Worm (Caenorhabditis elegans) whole organism, mixed stage, embryonic: ENCODE data around the gene puf-8.

Source experiments
- M03D4.4 ChIP-seq: sonication (generic microtip); optimal IDR thresholded peaks from 2 replicates; lab custom pipeline; 2017; ENCODE audit warnings: mild to moderate bottlenecking, missing genetic modification characterization, missing compliant biosample characterization
- bed-3 ChIP-seq: fragments of 200-800 bp; sonication (Bioruptor generic); optimal IDR thresholded peaks from 3 replicates; lab custom pipeline; 2018; ENCODE audit warnings: mild to moderate bottlenecking, missing genetic modification characterization, moderate library complexity, missing compliant biosample characterization
- blmp-1 ChIP-seq: fragments of 150-350 bp; optimal IDR thresholded peaks from 2 replicates; lab custom pipeline; 2014; ENCODE audit warnings: missing biosample characterization, missing genetic modification characterization
- ceh-39 ChIP-seq: fragments of 150-350 bp; optimal IDR thresholded peaks from 2 replicates; lab custom pipeline; 2014; ENCODE audit warnings: missing biosample characterization, missing genetic modification characterization
- ceh-43 ChIP-seq: fragments of 200-800 bp; sonication (Bioruptor generic); optimal IDR thresholded peaks from 2 replicates; lab custom pipeline; 2018; ENCODE audit warnings: mild to moderate bottlenecking, missing genetic modification characterization, moderate library complexity, missing compliant biosample characterization
- ceh-83 ChIP-seq: fragments of 200-800 bp; sonication (Bioruptor generic); optimal IDR thresholded peaks from 2 replicates; lab custom pipeline; 2018; ENCODE audit warnings: mild to moderate bottlenecking, missing genetic modification characterization, missing compliant biosample characterization
- ces-1 ChIP-seq: fragments of 150-350 bp; optimal IDR thresholded peaks from 2 replicates; lab custom pipeline; 2014; ENCODE audit warnings: missing biosample characterization, missing genetic modification reagents, missing genetic modification characterization
- cnd-1 ChIP-seq: fragments of 200-800 bp; sonication (Bioruptor generic); optimal IDR thresholded peaks from 2 replicates; lab custom pipeline; 2018; ENCODE audit warnings: mild to moderate bottlenecking, missing genetic modification characterization, missing compliant biosample characterization
- drap-1 ChIP-seq: fragments of 200-800 bp; sonication (Bioruptor generic); optimal IDR thresholded peaks from 3 replicates; lab custom pipeline; 2018; ENCODE audit warnings: mild to moderate bottlenecking, missing genetic modification characterization, missing compliant biosample characterization
- elt-1 ChIP-seq: sonication (generic microtip); optimal IDR thresholded peaks from 2 replicates; lab custom pipeline; 2017; ENCODE audit warnings: missing genetic modification characterization, mild to moderate bottlenecking, missing compliant biosample characterization, antibody characterized with exemption, moderate library complexity, borderline replicate concordance; ENCODE audit not compliant: insufficient read depth
- elt-3 ChIP-seq: fragments of 150-350 bp; optimal IDR thresholded peaks from 2 replicates; lab custom pipeline; 2014; ENCODE audit warnings: missing biosample characterization, missing genetic modification characterization
- flh-1 ChIP-seq: fragments of 200-800 bp; sonication (Bioruptor generic); optimal IDR thresholded peaks from 2 replicates; lab custom pipeline; 2018; ENCODE audit warnings: mild to moderate bottlenecking, missing genetic modification characterization, moderate library complexity, missing compliant biosample characterization
- ham-2 ChIP-seq: fragments of 200-800 bp; sonication (Bioruptor generic); optimal IDR thresholded peaks from 2 replicates; lab custom pipeline; 2018; ENCODE audit warnings: mild to moderate bottlenecking, missing genetic modification characterization, missing compliant biosample characterization
- hlh-1 ChIP-seq: fragments of 150-350 bp; optimal IDR thresholded peaks from 2 replicates; lab custom pipeline; 2014; ENCODE audit warnings: missing biosample characterization, missing genetic modification reagents, missing genetic modification characterization
- lin-13 ChIP-seq: fragments of 150-350 bp; optimal IDR thresholded peaks from 2 replicates; lab custom pipeline; 2014; ENCODE audit warnings: missing biosample characterization, missing genetic modification characterization
- lin-32 ChIP-seq: fragments of 200-800 bp; sonication (Bioruptor generic); optimal IDR thresholded peaks from 2 replicates; lab custom pipeline; 2018; ENCODE audit warnings: mild to moderate bottlenecking, missing genetic modification characterization, missing compliant biosample characterization
- lsy-2 ChIP-seq: fragments of 150-350 bp; optimal IDR thresholded peaks from 2 replicates; lab custom pipeline; 2014; ENCODE audit warnings: missing biosample characterization, missing genetic modification characterization
- nhr-12 ChIP-seq: fragments of 150-350 bp; optimal IDR thresholded peaks from 2 replicates; lab custom pipeline; 2014; ENCODE audit warnings: missing biosample characterization, missing genetic modification characterization
- nhr-2 ChIP-seq: fragments of 150-350 bp; optimal IDR thresholded peaks from 2 replicates; lab custom pipeline; 2014; ENCODE audit warnings: missing biosample characterization, missing genetic modification characterization
- pha-4 ChIP-seq: fragments of 150-350 bp; optimal IDR thresholded peaks from 2 replicates; lab custom pipeline; 2018; ENCODE audit warnings: missing biosample characterization, missing genetic modification reagents, missing genetic modification characterization
- sem-2 ChIP-seq: fragments of 200-800 bp; sonication (Bioruptor generic); optimal IDR thresholded peaks from 2 replicates; lab custom pipeline; 2018; ENCODE audit warnings: mild to moderate bottlenecking, missing genetic modification characterization, missing compliant biosample characterization
- snpc-4 ChIP-seq: fragments of 150-350 bp; optimal IDR thresholded peaks from 2 replicates; lab custom pipeline; 2014; ENCODE audit warnings: missing biosample characterization, missing genetic modification characterization
- tbx-8 ChIP-seq: fragments of 200-800 bp; sonication (Bioruptor generic); optimal IDR thresholded peaks from 2 replicates; lab custom pipeline; 2018; ENCODE audit warnings: mild to moderate bottlenecking, missing genetic modification characterization, moderate library complexity, missing compliant biosample characterization
- unc-120 ChIP-seq: sonication (generic microtip); optimal IDR thresholded peaks from 2 replicates; lab custom pipeline; 2017; ENCODE audit warnings: missing genetic modification characterization, missing compliant biosample characterization; ENCODE audit not compliant: poor library complexity, severe bottlenecking
- unc-39 ChIP-seq: fragments of 150-350 bp; optimal IDR thresholded peaks from 2 replicates; lab custom pipeline; 2014; ENCODE audit warnings: missing biosample characterization, missing genetic modification characterization
- unc-62 ChIP-seq: fragments of 150-350 bp; optimal IDR thresholded peaks from 2 replicates; lab custom pipeline; 2014; ENCODE audit warnings: missing biosample characterization, missing genetic modification reagents, missing genetic modification characterization
- zip-8 ChIP-seq: fragments of 150-350 bp; optimal IDR thresholded peaks from 2 replicates; lab custom pipeline; 2014; ENCODE audit warnings: missing biosample characterization, missing genetic modification characterization
- ztf-11 ChIP-seq: fragments of 150-350 bp; optimal IDR thresholded peaks from 2 replicates; lab custom pipeline; 2014; ENCODE audit warnings: missing biosample characterization, missing genetic modification characterization

puf-8 gene

ce11 chrII:7287709-7288108 lies 10.3 kb downstream of the puf-8 start:
- no peak for TF ChIP-seq bed-3 (GFP tag; lab: Kevin White, UChicago)
- TF ChIP-seq elt-3 (tag; lab: Kevin White, UChicago): peak; percentile 73

- TF ChIP-seq elt-3 (tag; lab: Kevin White, UChicago) (no peak), ceh-43 (GFP tag; lab: Kevin White, UChicago) (no peak), nhr-12 (tag; lab: Kevin White, UChicago) (no peak), ceh-83 (GFP tag; lab: Kevin White, UChicago) (no peak), lin-32 (no peak), M03D4.4 (tag; lab: Kevin White, UChicago) (no peak), lin-13 (tag; lab: Kevin White, UChicago) (no peak), ztf-11 (tag; lab: Kevin White, UChicago) (no peak), flh-1 (no peak), unc-120 (no peak), bed-3 (GFP tag; lab: Kevin White, UChicago) (no peak), lsy-2 (tag; lab: Kevin White, UChicago) (no peak), ham-2 (GFP tag; lab: Kevin White, UChicago) (no peak), unc-39 (tag; lab: Kevin White, UChicago) (no peak), elt-1 (tag; lab: Kevin White, UChicago) (no peak), nhr-2 (tag; lab: Kevin White, UChicago) (no peak), ces-1 (GFP tag; lab: Kevin White, UChicago) (no peak)
- TF ChIP-seq, all 35 proteins: peak for 0
These were observed 10.9 kb downstream of the puf-8 start for ce11 chrII:7287140-7287539.

- TF ChIP-seq ceh-39 (tag; lab: Kevin White, UChicago) (no peak), ceh-43 (GFP tag; lab: Kevin White, UChicago) (no peak), ztf-11 (tag; lab: Kevin White, UChicago) (no peak), blmp-1 (tag; lab: Kevin White, UChicago) (no peak), lsy-2 (tag; lab: Kevin White, UChicago) (no peak), lin-13 (tag; lab: Kevin White, UChicago) (no peak), sem-2 (GFP tag; lab: Kevin White, UChicago) (no peak), ham-2 (GFP tag; lab: Kevin White, UChicago) (no peak), hlh-1 (tag; lab: Kevin White, UChicago) (no peak), flh-1 (no peak), ces-1 (GFP tag; lab: Kevin White, UChicago) (no peak), zip-8 (no peak), snpc-4 (no peak)
- TF ChIP-seq, all 35 proteins: peak for 0
These were observed 15.0 kb downstream of the puf-8 start for ce11 chrII:7283063-7283462.

ce11 chrII:7280584-7280983 lies 17.5 kb downstream of the puf-8 start:
- TF ChIP-seq blmp-1 (tag; lab: Kevin White, UChicago) (no peak), cnd-1 (tag; lab: Kevin White, UChicago) (no peak), unc-62 (GFP tag; lab: Kevin White, UChicago) (no peak), pha-4 (tag; lab: Kevin White, UChicago) (no peak), lsy-2 (tag; lab: Kevin White, UChicago) (no peak), ham-2 (GFP tag; lab: Kevin White, UChicago) (no peak), elt-1 (tag; lab: Kevin White, UChicago) (no peak), ceh-39 (tag; lab: Kevin White, UChicago) (no peak)

ce11 chrII:7279808-7280207 lies 18.2 kb downstream of the puf-8 start:
- TF ChIP-seq snpc-4 (no peak), tbx-8 (GFP tag; lab: Kevin White, UChicago) (no peak), ceh-39 (tag; lab: Kevin White, UChicago) (no peak), elt-3 (tag; lab: Kevin White, UChicago) (no peak), ceh-43 (GFP tag; lab: Kevin White, UChicago) (no peak), ham-2 (GFP tag; lab: Kevin White, UChicago) (no peak), lin-13 (tag; lab: Kevin White, UChicago) (no peak), unc-39 (tag; lab: Kevin White, UChicago) (no peak), lin-32 (no peak), nhr-2 (tag; lab: Kevin White, UChicago) (no peak), sem-2 (GFP tag; lab: Kevin White, UChicago) (no peak), M03D4.4 (tag; lab: Kevin White, UChicago) (no peak), ceh-83 (GFP tag; lab: Kevin White, UChicago) (no peak), ces-1 (GFP tag; lab: Kevin White, UChicago) (no peak), elt-1 (tag; lab: Kevin White, UChicago) (no peak), zip-8 (no peak), blmp-1 (tag; lab: Kevin White, UChicago) (no peak), drap-1 (no peak)
